Worm (Caenorhabditis elegans) whole organism, L2 larva: ENCODE results near the gene aex-2.

Experiments
- gmeb-1 ChIP-seq: fragments of 150-350 bp; optimal IDR thresholded peaks from 2 replicates; lab custom pipeline; 2014; ENCODE audit warnings: missing biosample characterization, missing genetic modification characterization
- lsy-2 ChIP-seq, 2 experiments: fragments of 150-350 bp in 1 of 2; sonication (generic microtip) in 1 of 2; optimal IDR thresholded peaks; 2 replicates each; lab custom pipeline; 2014 to 2017; ENCODE audit warnings: missing biosample characterization in 2 of 2, missing genetic modification characterization in 2 of 2
- nhr-12 ChIP-seq: fragments of 150-350 bp; optimal IDR thresholded peaks from 2 replicates; lab custom pipeline; 2014; ENCODE audit warnings: missing biosample characterization, missing genetic modification characterization
- nhr-23 ChIP-seq: fragments of 150-350 bp; optimal IDR thresholded peaks from 2 replicates; lab custom pipeline; 2014; ENCODE audit warnings: missing biosample characterization, missing genetic modification reagents, missing genetic modification characterization

ce11 chrX:9679427-9679826 is 26.5 kb upstream of the aex-2 start:
- TF ChIP-seq nhr-23 (no peak), gmeb-1 (tag; lab: Kevin White, UChicago) (peak; percentile 39), nhr-12 (tag; lab: Kevin White, UChicago) (no peak), lsy-2 (tag; optimal IDR thresholded peaks at IDR 0.05; lab: Kevin White, UChicago) (no peak)
